Worm (Caenorhabditis elegans) whole organism, mixed stage, embryonic: ENCODE measurements around the gene picc-1.

Experiments used
- mab-5 ChIP-seq: fragments of 150-350 bp; optimal IDR thresholded peaks from 2 replicates; lab custom pipeline; 2014; ENCODE audit warnings: missing biosample characterization, missing genetic modification characterization
- nhr-76 ChIP-seq: sonication (generic microtip); optimal IDR thresholded peaks from 2 replicates; lab custom pipeline; 2017; ENCODE audit warnings: missing biosample characterization, missing genetic modification characterization
- sptf-1 ChIP-seq: sonication (generic microtip); optimal IDR thresholded peaks from 2 replicates; lab custom pipeline; 2017; ENCODE audit warnings: mild to moderate bottlenecking, missing genetic modification characterization, moderate library complexity, missing compliant biosample characterization
- tbx-8 ChIP-seq: fragments of 200-800 bp; sonication (Bioruptor generic); optimal IDR thresholded peaks from 2 replicates; lab custom pipeline; 2018; ENCODE audit warnings: mild to moderate bottlenecking, missing genetic modification characterization, moderate library complexity, missing compliant biosample characterization

DNA sequence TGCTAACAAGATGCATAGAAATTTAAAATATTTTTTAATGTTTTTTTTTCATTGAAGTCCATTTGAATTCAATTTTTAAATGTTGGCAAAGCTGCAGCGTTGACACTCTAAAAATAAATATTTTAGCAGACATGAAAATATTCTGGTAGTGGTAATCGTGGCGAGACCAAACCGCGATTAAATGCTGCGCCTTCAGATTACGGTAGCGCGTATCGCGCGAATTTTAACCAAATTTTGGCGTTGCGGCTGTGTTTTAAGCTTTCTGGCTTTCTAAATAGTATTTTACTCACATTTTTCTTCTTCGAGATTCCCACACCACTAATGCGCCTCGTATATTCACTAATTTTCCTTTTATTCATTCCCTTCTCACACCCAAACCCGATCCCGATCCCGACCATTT, 22.7 kb upstream of the picc-1 start, which contains the start of gene cpg-4:
- no peak for TF ChIP-seq sptf-1
- TF ChIP-seq tbx-8 = no peak
- no peak for TF ChIP-seq mab-5
- TF ChIP-seq nhr-76 (tag; lab: Kevin White, UChicago) = no peak
